Worm (Caenorhabditis elegans): ENCODE measurements around the gene C50F7.6.
A peak's percentile ranks its signal among the peaks of the same experiment; 100 is the strongest.

Gene C50F7.6

DNA sequence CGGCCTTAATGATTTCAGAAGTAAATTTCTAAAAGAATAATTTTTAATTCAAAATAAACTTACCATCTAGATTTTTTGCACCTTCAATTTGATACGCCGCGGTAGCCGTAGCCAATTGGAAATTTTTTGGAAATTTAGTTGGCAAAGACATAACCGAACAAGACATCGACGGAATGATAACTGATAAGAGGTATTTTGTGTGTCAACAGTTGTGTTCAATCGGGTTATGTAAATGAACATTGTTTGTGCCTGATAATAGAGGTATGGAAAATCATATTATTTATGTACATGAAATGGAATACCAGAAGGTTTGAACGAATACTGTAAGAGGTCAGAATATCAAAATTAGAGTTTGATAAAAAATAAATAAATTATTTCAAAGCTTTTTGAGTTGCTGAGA, 24.8 kb upstream of the C50F7.6 start, which contains the start of gene klo-1:
Gene klo-1 (minus strand): TSS at position 388 of the 400 bp plus-strand sequence.
- TF ChIP-seq nhr-232 (tag; optimal IDR thresholded peaks at IDR 0.05) (no peak), K02D7.2 (tag; optimal IDR thresholded peaks at IDR 0.05) (no peak)

DNA sequence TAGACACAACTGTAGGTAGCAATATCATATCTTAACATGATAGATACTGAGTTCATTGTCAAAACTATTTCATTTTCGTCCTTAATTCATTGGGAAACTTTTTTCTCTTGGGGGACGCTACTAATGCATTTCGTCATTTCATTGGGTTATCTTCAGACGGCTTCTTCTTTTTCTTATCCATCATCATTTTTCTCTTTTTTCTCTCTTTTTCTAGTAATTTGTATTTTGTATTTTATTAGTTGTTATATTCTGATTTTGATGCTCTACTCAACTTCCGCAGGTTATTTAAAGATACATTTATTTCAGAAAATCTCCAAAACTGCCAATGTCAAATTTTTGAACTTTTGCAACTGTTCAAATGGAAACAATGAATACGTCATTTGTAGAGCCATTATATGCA, 20.5 kb upstream of the C50F7.6 start, which contains the start of gene npr-35:
Gene npr-35 (plus strand): TSS at position 301 of the 400 bp plus-strand sequence.
- no peak for TF ChIP-seq lim-6 (tag; optimal IDR thresholded peaks at IDR 0.05)
- no peak for TF ChIP-seq tbx-7 (tag; optimal IDR thresholded peaks at IDR 0.05)
- TF ChIP-seq C08G9.2 (tag; optimal IDR thresholded peaks at IDR 0.05): no peak
- TF ChIP-seq ceh-18 (tag; optimal IDR thresholded peaks at IDR 0.05): no peak
- TF ChIP-seq nfya-1 (tag; optimal IDR thresholded peaks at IDR 0.05): no peak
- TF ChIP-seq madf-2 (tag; optimal IDR thresholded peaks at IDR 0.05): no peak
- no peak for TF ChIP-seq nhr-232 (tag; optimal IDR thresholded peaks at IDR 0.05)
- no peak for TF ChIP-seq ceh-19 (GFP tag; optimal IDR thresholded peaks at IDR 0.05)
- no peak for TF ChIP-seq ceh-34 (tag; optimal IDR thresholded peaks at IDR 0.05)
- TF ChIP-seq hlh-13 (GFP tag; optimal IDR thresholded peaks at IDR 0.05): no peak
- TF ChIP-seq odd-2 (tag; optimal IDR thresholded peaks at IDR 0.05): no peak
- no peak for TF ChIP-seq sdc-2 (tag; optimal IDR thresholded peaks at IDR 0.05)
- TF ChIP-seq hlh-8 (tag; optimal IDR thresholded peaks at IDR 0.05): no peak
- no peak for TF ChIP-seq C38D4.7 (GFP tag; optimal IDR thresholded peaks at IDR 0.05)
- TF ChIP-seq unc-55 (GFP tag; optimal IDR thresholded peaks at IDR 0.05): no peak
- no peak for TF ChIP-seq ceh-48 (tag; optimal IDR thresholded peaks at IDR 0.05)
- TF ChIP-seq pros-1 (tag; optimal IDR thresholded peaks at IDR 0.05): no peak
- no peak for TF ChIP-seq fkh-10 (GFP tag; optimal IDR thresholded peaks at IDR 0.05)

DNA sequence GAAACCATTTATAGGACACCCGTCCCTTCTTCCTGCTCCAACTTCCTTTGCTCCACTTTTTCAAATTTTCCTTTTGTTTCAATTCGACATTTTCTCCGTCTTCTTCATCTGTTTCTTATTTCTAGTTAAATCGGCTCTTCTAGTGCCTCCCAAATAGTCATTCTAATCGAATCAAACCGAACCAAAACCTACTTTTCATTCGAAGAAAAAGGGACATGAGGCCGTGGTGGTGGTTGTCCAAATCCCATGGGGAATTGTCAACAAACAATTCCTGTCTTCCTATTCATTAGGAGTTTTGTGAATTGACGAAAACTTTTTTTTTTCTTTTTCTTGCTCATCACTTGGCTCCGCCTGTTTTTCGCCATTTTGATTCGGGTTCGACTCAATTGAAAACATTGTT, 13.6 kb upstream of the C50F7.6 start:
- TF ChIP-seq unc-3 (GFP tag; conservative IDR thresholded peaks at IDR 0.05): no peak
- peak; percentile 2 for TF ChIP-seq unc-3 (tag; optimal IDR thresholded peaks at IDR 0.05)
- TF ChIP-seq ttx-3 (tag; optimal IDR thresholded peaks at IDR 0.05): no peak
- TF ChIP-seq fax-1 (tag; optimal IDR thresholded peaks at IDR 0.05): no peak
- no peak for TF ChIP-seq lin-11 (tag; optimal IDR thresholded peaks at IDR 0.05)

DNA sequence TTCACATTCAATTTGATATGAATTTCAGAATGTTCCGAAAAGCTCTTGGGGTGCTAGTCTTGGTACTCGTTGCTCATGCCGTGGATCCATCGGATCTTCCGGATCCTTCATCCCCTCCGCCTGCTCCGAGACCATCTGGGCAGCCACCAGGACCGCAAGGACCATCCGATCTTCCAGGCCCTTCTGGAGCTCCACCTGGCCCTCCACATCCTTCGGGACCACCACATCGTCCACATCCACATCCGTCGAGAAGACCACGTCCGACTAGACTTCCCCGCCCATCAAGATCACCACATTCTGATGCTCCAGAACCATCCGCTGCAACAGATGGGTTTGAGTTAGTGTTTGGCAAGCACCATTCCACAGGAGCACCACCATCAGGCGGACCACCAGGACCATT, 11.6 kb upstream of the C50F7.6 start, which contains the start of gene clx-1:
Gene clx-1 (plus strand): TSS at position 30 of the 400 bp plus-strand sequence.
- no peak for TF ChIP-seq ets-4 (tag; optimal IDR thresholded peaks at IDR 0.05)
- TF ChIP-seq ref-2 (tag; optimal IDR thresholded peaks at IDR 0.05): no peak
- TF ChIP-seq fkh-10 (GFP tag; optimal IDR thresholded peaks at IDR 0.05): no peak
- TF ChIP-seq T23F11.4 (GFP tag; optimal IDR thresholded peaks at IDR 0.05): no peak
- no peak for TF ChIP-seq lin-11 (tag; optimal IDR thresholded peaks at IDR 0.05)
- TF ChIP-seq ceh-2 (tag; optimal IDR thresholded peaks at IDR 0.05): no peak
- no peak for TF ChIP-seq hlh-6 (tag; optimal IDR thresholded peaks at IDR 0.05)
- no peak for TF ChIP-seq syd-9 (tag; optimal IDR thresholded peaks at IDR 0.05)
- TF ChIP-seq ceh-30 (tag; optimal IDR thresholded peaks at IDR 0.05): no peak
- no peak for TF ChIP-seq ama-1 (optimal IDR thresholded peaks at IDR 0.05)
- no peak for TF ChIP-seq nhr-232 (tag; optimal IDR thresholded peaks at IDR 0.05)
- no peak for TF ChIP-seq zip-5 (tag; optimal IDR thresholded peaks at IDR 0.05)

DNA sequence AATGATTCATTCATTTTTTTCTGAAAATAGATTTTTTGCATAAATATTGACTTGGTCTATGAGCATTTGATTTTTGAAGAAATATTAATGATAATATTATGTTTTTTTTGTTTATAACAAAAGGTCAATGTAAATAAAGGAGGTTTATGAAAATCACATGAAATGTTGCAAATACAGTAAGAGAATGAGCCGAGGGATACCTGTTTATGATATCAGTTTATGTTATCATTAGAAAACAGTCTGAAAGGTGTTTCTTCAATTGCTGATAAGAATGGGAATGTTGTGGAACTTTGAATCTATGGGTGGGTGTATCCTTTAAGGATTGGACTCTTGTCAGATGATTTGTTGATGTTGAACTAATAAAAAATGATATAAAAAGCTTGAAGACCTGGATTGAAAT, 11.2 kb upstream of the C50F7.6 start:
- TF ChIP-seq T23F11.4 (GFP tag; optimal IDR thresholded peaks at IDR 0.05): no peak
- TF ChIP-seq ttx-3 (tag; optimal IDR thresholded peaks at IDR 0.05): no peak
- peak; percentile 36 for TF ChIP-seq elt-2 (tag; optimal IDR thresholded peaks at IDR 0.05)

DNA sequence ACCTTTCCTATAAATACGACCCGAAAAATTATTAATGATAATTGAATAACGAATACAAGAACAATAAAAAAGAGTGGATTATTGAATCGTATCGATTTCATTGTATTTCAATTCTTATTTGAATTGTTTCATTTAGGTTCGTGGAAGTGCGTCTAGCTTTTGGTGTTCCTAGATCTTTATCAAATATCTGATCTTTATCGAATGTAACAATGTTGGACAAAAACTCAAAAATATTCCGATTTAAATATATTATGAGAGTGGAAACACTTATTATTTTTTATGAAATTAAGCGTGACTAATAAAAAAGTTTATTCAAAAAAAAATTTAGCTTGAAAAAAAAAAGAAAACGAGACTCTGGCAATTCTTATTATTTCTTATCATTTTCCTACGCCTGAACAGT, 9.0 kb upstream of the C50F7.6 start, which contains the start of the genes C50F7.9 and C50F7.3:
Gene C50F7.9 (minus strand): TSS at position 101 of the 400 bp plus-strand sequence.
Gene C50F7.3 (plus strand): TSS at position 370 of the 400 bp plus-strand sequence.
- TF ChIP-seq gmeb-2 (tag; optimal IDR thresholded peaks at IDR 0.05): no peak
- no peak for TF ChIP-seq pat-9 (tag; optimal IDR thresholded peaks at IDR 0.05)
- no peak for TF ChIP-seq K09A11.1 (tag; optimal IDR thresholded peaks at IDR 0.05; ENCODE audit: insufficient read depth)
- TF ChIP-seq fkh-10 (GFP tag; optimal IDR thresholded peaks at IDR 0.05): no peak
- TF ChIP-seq madf-2 (tag; optimal IDR thresholded peaks at IDR 0.05): no peak

Data from whole organism, late embryonic.